Fruit fly (Drosophila melanogaster) whole organism: ENCODE measurements around the gene PK1-R.

Experiments used
- CG8478 ChIP-seq: fragments of >200 bp; optimal IDR thresholded peaks from 2 replicates; lab custom pipeline; 2018; ENCODE audit warnings: inconsistent platforms
- Dll ChIP-seq: fragments of >200 bp; optimal IDR thresholded peaks from 2 replicates; lab custom pipeline; 2017
- EcR ChIP-seq, 2 experiments: fragments of >200 bp; optimal IDR thresholded peaks; 2 replicates each; lab custom pipeline; 2017; ENCODE audit warnings: missing biosample characterization in 2 of 2, missing genetic modification characterization in 2 of 2, missing genetic modification reagents in 2 of 2
- pan ChIP-seq: fragments of >200 bp; optimal IDR thresholded peaks from 2 replicates; lab custom pipeline; 2017
- psq ChIP-seq: fragments of >200 bp; optimal IDR thresholded peaks from 2 replicates; lab custom pipeline; 2017
- usp ChIP-seq: fragments of >200 bp; optimal IDR thresholded peaks from 2 replicates; lab custom pipeline; 2017; ENCODE audit warnings: missing biosample characterization, missing genetic modification characterization, mixed read lengths

The PK1-R gene

dm6 chr3R:14060399-14060798, 42.5 kb downstream of the PK1-R start:
- TF ChIP-seq pan (lab: Kevin White, UChicago) (no peak), Dll (lab: Kevin White, UChicago) (no peak), EcR (GFP tag; optimal IDR thresholded peaks at IDR 0.05; lab: Kevin White, UChicago) (no peak), CG8478 (lab: Kevin White, UChicago) (no peak), psq (lab: Kevin White, UChicago) (no peak), usp (no peak)

dm6 chr3R:14059703-14060300, 43.1 kb downstream of the PK1-R start:
- TF ChIP-seq Dll (lab: Kevin White, UChicago) (no peak), EcR (GFP tag; optimal IDR thresholded peaks at IDR 0.05; lab: Kevin White, UChicago) (no peak), pan (lab: Kevin White, UChicago) (no peak), psq (lab: Kevin White, UChicago) (no peak), usp (no peak), CG8478 (lab: Kevin White, UChicago) (no peak)

- TF ChIP-seq EcR (GFP tag; optimal IDR thresholded peaks at IDR 0.05; lab: Kevin White, UChicago) (no peak), pan (lab: Kevin White, UChicago) (no peak)
These were observed 44.1 kb downstream of the PK1-R start for dm6 chr3R:14058531-14059431.

- TF ChIP-seq CG8478 (lab: Kevin White, UChicago) (no peak), Dll (lab: Kevin White, UChicago) (no peak), usp (no peak), pan (lab: Kevin White, UChicago) (no peak), psq (lab: Kevin White, UChicago) (no peak), EcR (GFP tag; optimal IDR thresholded peaks at IDR 0.05; lab: Kevin White, UChicago) (no peak)
These were observed 45.6 kb downstream of the PK1-R start for dm6 chr3R:14057132-14057855.

- TF ChIP-seq Dll (lab: Kevin White, UChicago), result peak; percentile 27
- no peak for TF ChIP-seq usp
- no peak for TF ChIP-seq pan (lab: Kevin White, UChicago)
These were observed 46.4 kb downstream of the PK1-R start, which contains the start of gene foxo for dm6 chr3R:14056320-14057053. foxo (plus strand) TSS chr3R:14056945.

dm6 chr3R:14055944-14056319, 47.0 kb downstream of the PK1-R start:
- TF ChIP-seq Dll (lab: Kevin White, UChicago), result no peak
- TF ChIP-seq psq (lab: Kevin White, UChicago), result no peak
- no peak for TF ChIP-seq CG8478 (lab: Kevin White, UChicago)
- TF ChIP-seq usp, result no peak
- TF ChIP-seq EcR (GFP tag; optimal IDR thresholded peaks at IDR 0.05; lab: Kevin White, UChicago), result peak in 1 of 2 experiments; percentile 42
- no peak for TF ChIP-seq pan (lab: Kevin White, UChicago)

- TF ChIP-seq usp (no peak), psq (lab: Kevin White, UChicago) (no peak)
These were observed 48.8 kb downstream of the PK1-R start for dm6 chr3R:14054103-14054502.

dm6 chr3R:14053037-14053808, 49.7 kb downstream of the PK1-R start:
- TF ChIP-seq Dll (lab: Kevin White, UChicago) (no peak), CG8478 (lab: Kevin White, UChicago) (no peak), psq (lab: Kevin White, UChicago) (no peak)

dm6 chr3R:14052182-14053036, 50.5 kb downstream of the PK1-R start:
- TF ChIP-seq CG8478 (lab: Kevin White, UChicago) (no peak), usp (no peak), Dll (lab: Kevin White, UChicago) (no peak), EcR (GFP tag; optimal IDR thresholded peaks at IDR 0.05; lab: Kevin White, UChicago) (no peak), psq (lab: Kevin White, UChicago) (no peak), pan (lab: Kevin White, UChicago) (no peak)

- no peak for TF ChIP-seq pan (lab: Kevin White, UChicago)
- TF ChIP-seq psq (lab: Kevin White, UChicago), result no peak
- no peak for TF ChIP-seq Dll (lab: Kevin White, UChicago)
- TF ChIP-seq CG8478 (lab: Kevin White, UChicago), result no peak
These were observed 51.5 kb downstream of the PK1-R start for dm6 chr3R:14051391-14051852.
